Worm (Caenorhabditis elegans): ENCODE data around the gene Y66D12A.11.

ce11 chrIII:11544947-11545346, 18.3 kb upstream of the Y66D12A.11 start:
- TF ChIP-seq unc-62 (GFP tag; optimal IDR thresholded peaks at IDR 0.05): no peak
- TF ChIP-seq lsy-2 (tag; optimal IDR thresholded peaks at IDR 0.05): no peak
- TF ChIP-seq egl-27 (tag; optimal IDR thresholded peaks at IDR 0.05): no peak
- no peak for TF ChIP-seq snu-23 (GFP tag; optimal IDR thresholded peaks at IDR 0.05)
- no peak for TF ChIP-seq lin-39 (tag; optimal IDR thresholded peaks at IDR 0.05)
- TF ChIP-seq ceh-82 (tag; optimal IDR thresholded peaks at IDR 0.05): no peak
- TF ChIP-seq ztf-11 (tag; optimal IDR thresholded peaks at IDR 0.05): no peak
- no peak for TF ChIP-seq unc-86 (tag; optimal IDR thresholded peaks at IDR 0.05)
- TF ChIP-seq fkh-8 (tag; optimal IDR thresholded peaks at IDR 0.05): no peak
- TF ChIP-seq rnt-1 (tag; optimal IDR thresholded peaks at IDR 0.05): no peak
- TF ChIP-seq mep-1 (tag; optimal IDR thresholded peaks at IDR 0.05): no peak

Data from whole organism, L1 larva.